Fruit fly (Drosophila melanogaster) whole organism, embryonic: ENCODE results near the gene Fur2.

Experiments
- ATbp ChIP-seq: fragments of 200-800 bp; sonication (Bioruptor generic); optimal IDR thresholded peaks from 2 replicates; lab custom pipeline; 2017; ENCODE audit warnings: missing biosample characterization, mild to moderate bottlenecking, missing genetic modification characterization, missing genetic modification reagents
- Ada2b ChIP-seq: fragments of 200-800 bp; sonication (Bioruptor generic); IDR thresholded peaks from 2 replicates; pipeline ENCODE4 v1.3.6; 2022; ENCODE audit warnings: missing biosample characterization, missing genetic modification characterization
- Asciz ChIP-seq: fragments of 200-800 bp; sonication (Bioruptor generic); optimal IDR thresholded peaks from 2 replicates; lab custom pipeline; 2017; ENCODE audit warnings: missing biosample characterization, mild to moderate bottlenecking, missing genetic modification characterization, missing genetic modification reagents
- BtbVII ChIP-seq: fragments of 200-800 bp; sonication (Bioruptor generic); optimal IDR thresholded peaks from 3 replicates; lab custom pipeline; 2017; ENCODE audit warnings: missing biosample characterization, mild to moderate bottlenecking, missing genetic modification characterization
- CG12071 ChIP-seq: fragments of 200-800 bp; sonication (Bioruptor generic); optimal IDR thresholded peaks from 3 replicates; lab custom pipeline; 2018; ENCODE audit warnings: missing biosample characterization, mild to moderate bottlenecking, missing genetic modification characterization
- CG12769 ChIP-seq: fragments of 200-800 bp; sonication (Bioruptor generic); optimal IDR thresholded peaks from 2 replicates; lab custom pipeline; 2019; ENCODE audit warnings: missing biosample characterization, mild to moderate bottlenecking, missing genetic modification characterization, moderate library complexity
- CG13296 ChIP-seq: fragments of 200-800 bp; sonication (Bioruptor generic); optimal IDR thresholded peaks from 3 replicates; lab custom pipeline; 2018; ENCODE audit warnings: missing biosample characterization, mild to moderate bottlenecking, missing genetic modification characterization
- CG17359 ChIP-seq: fragments of 200-800 bp; sonication (Bioruptor generic); optimal IDR thresholded peaks from 3 replicates; lab custom pipeline; 2018; ENCODE audit warnings: missing biosample characterization, mild to moderate bottlenecking, missing genetic modification characterization, moderate library complexity
- CG18599 ChIP-seq: fragments of 200-800 bp; sonication (Bioruptor generic); optimal IDR thresholded peaks from 3 replicates; lab custom pipeline; 2017; ENCODE audit warnings: missing biosample characterization, missing genetic modification characterization, mild to moderate bottlenecking, moderate library complexity, missing genetic modification reagents
- CG31365 ChIP-seq: fragments of 200-800 bp; sonication (Bioruptor generic); optimal IDR thresholded peaks from 2 replicates; lab custom pipeline; 2018; ENCODE audit warnings: missing biosample characterization, mild to moderate bottlenecking, missing genetic modification characterization
- CG34376 ChIP-seq: fragments of 200-800 bp; sonication (Bioruptor generic); optimal IDR thresholded peaks from 2 replicates; lab custom pipeline; 2018; ENCODE audit warnings: missing biosample characterization, mild to moderate bottlenecking, missing genetic modification characterization
- CG4424 ChIP-seq: fragments of 200-800 bp; sonication (Bioruptor generic); optimal IDR thresholded peaks from 3 replicates; lab custom pipeline; 2016; ENCODE audit warnings: missing biosample characterization, missing genetic modification characterization
- CG6272 ChIP-seq: fragments of 200-800 bp; sonication (Bioruptor generic); IDR thresholded peaks from 2 replicates; pipeline ENCODE4 v1.3.6; 2022; ENCODE audit warnings: missing biosample characterization, missing genetic modification characterization
- CG6765 ChIP-seq: fragments of 200-800 bp; sonication (Bioruptor generic); optimal IDR thresholded peaks from 3 replicates; lab custom pipeline; 2017; ENCODE audit warnings: missing biosample characterization, mild to moderate bottlenecking, missing genetic modification characterization
- CG7372 ChIP-seq: fragments of 200-800 bp; sonication (Bioruptor generic); IDR thresholded peaks from 2 replicates; pipeline ENCODE4 v1.3.6; 2022; ENCODE audit warnings: missing biosample characterization, missing genetic modification characterization
- CG7745 ChIP-seq: fragments of 200-800 bp; sonication (Bioruptor generic); optimal IDR thresholded peaks from 2 replicates; lab custom pipeline; 2018; ENCODE audit warnings: missing biosample characterization, mild to moderate bottlenecking, missing genetic modification characterization, moderate library complexity
- CG8290 ChIP-seq, 3 experiments: fragments of 200-800 bp; sonication (Bioruptor generic); optimal IDR thresholded peaks; 2 replicates each; lab custom pipeline; 2016 to 2019; ENCODE audit warnings: missing biosample characterization in 3 of 3, missing genetic modification characterization in 3 of 3, mild to moderate bottlenecking in 2 of 3, moderate library complexity in 1 of 3
- CG9609 ChIP-seq: fragments of 200-800 bp; sonication (Bioruptor generic); optimal IDR thresholded peaks from 3 replicates; lab custom pipeline; 2016; ENCODE audit warnings: missing biosample characterization, missing genetic modification characterization
- CG9817 ChIP-seq: fragments of 200-800 bp; sonication (Bioruptor generic); optimal IDR thresholded peaks from 2 replicates; lab custom pipeline; 2018; ENCODE audit warnings: missing biosample characterization, mild to moderate bottlenecking, missing genetic modification characterization, moderate library complexity
- D19B ChIP-seq: fragments of 200-800 bp; sonication (Bioruptor generic); optimal IDR thresholded peaks from 2 replicates; lab custom pipeline; 2017; ENCODE audit warnings: missing biosample characterization, mild to moderate bottlenecking, missing genetic modification characterization
- Fer1 ChIP-seq: fragments of 200-800 bp; sonication (Bioruptor generic); optimal IDR thresholded peaks from 2 replicates; lab custom pipeline; 2017; ENCODE audit warnings: missing biosample characterization, mild to moderate bottlenecking, missing genetic modification characterization
- Fer3 ChIP-seq: fragments of 200-800 bp; sonication (Bioruptor generic); optimal IDR thresholded peaks from 2 replicates; lab custom pipeline; 2018; ENCODE audit warnings: missing biosample characterization, mild to moderate bottlenecking, missing genetic modification characterization, moderate library complexity
- HLH3B ChIP-seq: fragments of 200-800 bp; sonication (Bioruptor generic); IDR thresholded peaks from 2 replicates; pipeline ENCODE4 v1.3.6; 2022; ENCODE audit warnings: missing biosample characterization, missing genetic modification characterization
- Hmr ChIP-seq: fragments of 200-800 bp; sonication (Bioruptor generic); optimal IDR thresholded peaks from 3 replicates; lab custom pipeline; 2017; ENCODE audit warnings: mild to moderate bottlenecking, missing biosample characterization, missing genetic modification reagents, missing genetic modification characterization
- Hr78 ChIP-seq, 2 experiments: fragments of 200-800 bp in 1 of 2; fragments of >200 bp in 1 of 2; sonication (Bioruptor generic) in 1 of 2; optimal IDR thresholded peaks; 2 replicates each; lab custom pipeline; 2017 to 2019; ENCODE audit warnings: missing biosample characterization in 2 of 2, missing genetic modification characterization in 2 of 2, mild to moderate bottlenecking in 1 of 2, moderate library complexity in 1 of 2
- MBD-R2 ChIP-seq: fragments of 200-800 bp; sonication (Bioruptor generic); IDR thresholded peaks from 2 replicates; pipeline ENCODE4 v1.3.6; 2022; ENCODE audit warnings: missing biosample characterization, missing genetic modification characterization
- MESR4 ChIP-seq: fragments of 200-800 bp; sonication (Bioruptor generic); optimal IDR thresholded peaks from 2 replicates; lab custom pipeline; 2018; ENCODE audit warnings: missing biosample characterization, mild to moderate bottlenecking, missing genetic modification characterization, moderate library complexity
- Med ChIP-seq: fragments of 200-800 bp; sonication (Bioruptor generic); peaks from one replicate; lab custom pipeline; 2016; ENCODE audit warnings: missing biosample characterization, missing genetic modification characterization, mild to moderate bottlenecking, inconsistent platforms, moderate library complexity
- Meics ChIP-seq: fragments of 200-800 bp; sonication (Bioruptor generic); optimal IDR thresholded peaks from 2 replicates; lab custom pipeline; 2017; ENCODE audit warnings: missing biosample characterization, mild to moderate bottlenecking, missing genetic modification characterization
- PHDP ChIP-seq: fragments of 200-800 bp; sonication (Bioruptor generic); optimal IDR thresholded peaks from 3 replicates; lab custom pipeline; 2018; ENCODE audit warnings: missing biosample characterization, mild to moderate bottlenecking, missing genetic modification characterization, moderate library complexity
- Pdp1 ChIP-seq, 2 experiments: fragments of 200-800 bp; sonication (Bioruptor generic); optimal IDR thresholded peaks; 3 replicates each; lab custom pipeline; 2016; ENCODE audit warnings: missing biosample characterization in 2 of 2, missing genetic modification characterization in 2 of 2, mild to moderate bottlenecking in 1 of 2, moderate library complexity in 1 of 2
- Usf ChIP-seq: fragments of 200-800 bp; sonication (Bioruptor generic); optimal IDR thresholded peaks from 2 replicates; lab custom pipeline; 2017; ENCODE audit warnings: missing genotype, missing biosample characterization, missing genetic modification characterization
- YL-1 ChIP-seq: fragments of 200-800 bp; sonication (Bioruptor generic); optimal IDR thresholded peaks from 3 replicates; lab custom pipeline; 2017; ENCODE audit warnings: missing biosample characterization, mild to moderate bottlenecking, missing genetic modification characterization
- al ChIP-seq: fragments of 200-800 bp; sonication (Bioruptor generic); IDR thresholded peaks from 2 replicates; pipeline ENCODE4 v1.3.6; 2022; ENCODE audit warnings: missing biosample characterization, missing genetic modification characterization
- disco-r ChIP-seq: fragments of 200-800 bp; sonication (Bioruptor generic); optimal IDR thresholded peaks from 2 replicates; lab custom pipeline; 2016; ENCODE audit warnings: missing biosample characterization, missing genetic modification characterization
- fd3F ChIP-seq: fragments of 200-800 bp; sonication (Bioruptor generic); optimal IDR thresholded peaks from 2 replicates; lab custom pipeline; 2018; ENCODE audit warnings: missing biosample characterization, mild to moderate bottlenecking, missing genetic modification characterization, moderate library complexity
- ftz-f1 ChIP-seq: fragments of 200-800 bp; sonication (Bioruptor generic); optimal IDR thresholded peaks from 2 replicates; lab custom pipeline; 2016; ENCODE audit warnings: missing biosample characterization, missing genetic modification characterization
- kah ChIP-seq: fragments of 200-800 bp; sonication (Bioruptor generic); optimal IDR thresholded peaks from 2 replicates; lab custom pipeline; 2018; ENCODE audit warnings: missing biosample characterization, mild to moderate bottlenecking, missing genetic modification characterization
- lab ChIP-seq: fragments of 200-800 bp; sonication (Bioruptor generic); optimal IDR thresholded peaks from 3 replicates; lab custom pipeline; 2017; ENCODE audit warnings: missing biosample characterization, missing genetic modification characterization, mild to moderate bottlenecking, moderate library complexity, missing genetic modification reagents
- luna ChIP-seq: fragments of 200-800 bp; sonication (Bioruptor generic); optimal IDR thresholded peaks from 2 replicates; lab custom pipeline; 2016; ENCODE audit warnings: missing biosample characterization, missing genetic modification characterization
- mirr ChIP-seq: fragments of 200-800 bp; sonication (Bioruptor generic); optimal IDR thresholded peaks from 3 replicates; lab custom pipeline; 2018; ENCODE audit warnings: missing biosample characterization, mild to moderate bottlenecking, missing genetic modification characterization
- pan ChIP-seq, 4 experiments: fragments of >200 bp in 3 of 4; fragments of 200-800 bp in 1 of 4; sonication (Bioruptor generic) in 1 of 4; optimal IDR thresholded peaks in 3 of 4; IDR thresholded peaks in 1 of 4; 2 replicates each; pipeline versions ENCODE4 v1.3.6 to Lab custom; 2017 to 2022; ENCODE audit warnings: missing biosample characterization in 2 of 4, missing genetic modification characterization in 2 of 4, mixed read lengths in 1 of 4
- scrt ChIP-seq: fragments of 200-800 bp; sonication (Bioruptor generic); optimal IDR thresholded peaks from 2 replicates; lab custom pipeline; 2018; ENCODE audit warnings: missing biosample characterization, mild to moderate bottlenecking, missing genetic modification characterization, moderate library complexity
- sens ChIP-seq: fragments of 200-800 bp; sonication (Bioruptor generic); peaks from one replicate; lab custom pipeline; 2016; ENCODE audit warnings: missing biosample characterization, missing genetic modification characterization
- seq ChIP-seq: fragments of 200-800 bp; sonication (Bioruptor generic); IDR thresholded peaks from 2 replicates; pipeline ENCODE4 v1.3.6; 2022; ENCODE audit warnings: missing biosample characterization, missing genetic modification characterization
- stc ChIP-seq: fragments of 200-800 bp; sonication (Bioruptor generic); IDR thresholded peaks from 2 replicates; pipeline ENCODE4 v1.3.6; 2022; ENCODE audit warnings: missing biosample characterization, missing genetic modification characterization
- sug ChIP-seq: fragments of 200-800 bp; optimal IDR thresholded peaks from 2 replicates; lab custom pipeline; 2019; ENCODE audit warnings: missing biosample characterization, mild to moderate bottlenecking, missing genetic modification characterization, moderate library complexity
- twi ChIP-seq: fragments of 200-800 bp; optimal IDR thresholded peaks from 2 replicates; lab custom pipeline; 2019; ENCODE audit warnings: missing biosample characterization, mild to moderate bottlenecking, missing genetic modification characterization, moderate library complexity
- unpg ChIP-seq: fragments of 200-800 bp; sonication (Bioruptor generic); optimal IDR thresholded peaks from 3 replicates; lab custom pipeline; 2018; ENCODE audit warnings: missing biosample characterization, mild to moderate bottlenecking, missing genetic modification characterization, moderate library complexity
- wek ChIP-seq: fragments of 200-800 bp; sonication (Bioruptor generic); optimal IDR thresholded peaks from 3 replicates; lab custom pipeline; 2018; ENCODE audit warnings: missing biosample characterization, mild to moderate bottlenecking, missing genetic modification characterization, moderate library complexity

Fur2 gene

DNA sequence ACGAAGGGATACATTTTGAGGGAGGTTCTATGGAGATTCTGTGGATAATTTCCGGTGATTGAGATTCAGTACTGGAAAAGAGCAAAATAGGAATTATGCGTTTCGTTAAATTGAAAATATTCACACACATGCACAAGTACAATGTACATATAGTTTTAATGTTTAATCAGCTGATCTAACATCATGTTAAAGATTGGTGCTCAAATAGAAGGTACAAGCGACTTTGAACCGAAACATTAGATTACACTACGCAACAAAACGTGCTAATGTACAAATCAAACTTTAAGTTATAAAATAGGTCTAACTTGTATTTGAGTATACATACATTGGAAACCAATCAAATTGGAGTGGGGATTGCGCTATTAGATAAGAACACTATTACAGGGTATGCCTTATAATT lies 47.2 kb downstream of the Fur2 start (continued):
- peak; percentile 8 for TF ChIP-seq CG31365 (tag; lab: Kevin White, UChicago)
- 0 out of 2 replicates have a peak, but pooled peaks have one; percentile 16 for TF ChIP-seq HLH3B (GFP tag; lab: Robert Waterston, UW)
- TF ChIP-seq al (GFP tag; lab: Robert Waterston, UW) = no peak
- peak; percentile 28 for TF ChIP-seq CG34376 (GFP tag; lab: Kevin White, UChicago)
- TF ChIP-seq D19B (GFP tag; lab: Kevin White, UChicago) = peak; percentile 67
- peak; percentile 2 for TF ChIP-seq Asciz (GFP tag; lab: Kevin White, UChicago)
- TF ChIP-seq ftz-f1 = no peak
- no peak for TF ChIP-seq pan (optimal IDR thresholded peaks at IDR 0.05; lab: Kevin White, UChicago)
- TF ChIP-seq pan (GFP tag; optimal IDR thresholded peaks at IDR 0.05 in 1 of 2, IDR thresholded peaks at IDR 0.05 in 1 of 2) = peak in 1 of 2 experiments; percentile 14
- TF ChIP-seq MBD-R2 (GFP tag; lab: Robert Waterston, UW) = no peak
- peak; percentile 34 for TF ChIP-seq ATbp (GFP tag; lab: Kevin White, UChicago)
- TF ChIP-seq Pdp1 (GFP tag; optimal IDR thresholded peaks at IDR 0.05; lab: Kevin White, UChicago) = peak in 1 of 2 experiments; percentile 28
- peak; percentile 49 for TF ChIP-seq CG18599 (GFP tag; lab: Kevin White, UChicago)
- peak; percentile 51 for TF ChIP-seq CG12071 (GFP tag; lab: Kevin White, UChicago)
- no peak for TF ChIP-seq disco-r (GFP tag; lab: Kevin White, UChicago)
- TF ChIP-seq PHDP = peak; percentile 12
- peak; percentile 26 for TF ChIP-seq BtbVII (GFP tag; lab: Kevin White, UChicago)
- TF ChIP-seq CG9817 (tag; lab: Kevin White, UChicago) = no peak
- TF ChIP-seq wek (GFP tag; lab: Kevin White, UChicago) = peak; percentile 6
- peak; percentile 43 for TF ChIP-seq Hmr
- peak; percentile 3 for TF ChIP-seq Meics (GFP tag; lab: Kevin White, UChicago)
- TF ChIP-seq unpg (GFP tag; lab: Kevin White, UChicago) = peak; percentile 17
- TF ChIP-seq MESR4 (GFP tag; lab: Kevin White, UChicago) = no peak
- peak; percentile 3 for TF ChIP-seq Fer3 (tag; lab: Kevin White, UChicago)
- TF ChIP-seq CG12769 = peak; percentile 23
- no peak for TF ChIP-seq stc (GFP tag; lab: Robert Waterston, UW)
- peak; percentile 10 for TF ChIP-seq fd3F (GFP tag; lab: Kevin White, UChicago)
- no peak for TF ChIP-seq CG8290 (GFP tag; optimal IDR thresholded peaks at IDR 0.05; lab: Kevin White, UChicago)
- peak in 1 of 2 experiments; percentile 54 for TF ChIP-seq CG8290 (tag; optimal IDR thresholded peaks at IDR 0.05; lab: Kevin White, UChicago)
- TF ChIP-seq CG9609 (GFP tag; lab: Kevin White, UChicago) = no peak
- TF ChIP-seq Med (GFP tag; lab: Kevin White, UChicago) = peak; percentile 68
- no peak for TF ChIP-seq CG7745
- no peak for TF ChIP-seq sug (tag; lab: Kevin White, UChicago)
- peak; percentile 52 for TF ChIP-seq CG13296 (GFP tag; lab: Kevin White, UChicago)
- TF ChIP-seq mirr (GFP tag; lab: Kevin White, UChicago) = peak; percentile 46
- TF ChIP-seq lab (GFP tag; lab: Kevin White, UChicago) = peak; percentile 68
- peak; percentile 34 for TF ChIP-seq CG17359 (tag; lab: Kevin White, UChicago)
- peak; percentile 11 for TF ChIP-seq CG6765 (GFP tag; lab: Kevin White, UChicago)
- peak; percentile 50 for TF ChIP-seq Fer1 (GFP tag; lab: Kevin White, UChicago)

DNA sequence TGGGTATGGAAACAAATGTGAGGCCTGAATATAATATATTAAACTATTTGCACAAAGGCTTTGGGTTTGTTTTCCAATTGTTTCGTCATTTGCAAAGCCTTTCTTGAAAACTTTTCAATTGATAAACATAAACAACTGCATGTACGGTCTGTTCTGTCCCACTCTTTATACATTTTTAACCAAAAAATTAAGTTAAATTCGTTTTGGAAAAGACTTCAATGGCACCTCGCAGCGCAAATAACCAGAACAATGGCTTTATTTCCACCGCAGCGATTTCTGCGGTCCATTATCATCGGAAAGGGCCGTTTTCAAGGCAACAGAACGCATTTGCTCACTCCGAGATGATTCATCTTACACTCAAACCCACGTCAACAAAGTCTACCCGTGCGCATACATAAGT lies 48.0 kb downstream of the Fur2 start:
- TF ChIP-seq sens (GFP tag; lab: Kevin White, UChicago) (no peak), CG6272 (no peak), kah (GFP tag; lab: Kevin White, UChicago) (no peak), Ada2b (GFP tag; lab: Robert Waterston, UW) (no peak), CG4424 (GFP tag; lab: Kevin White, UChicago) (no peak), twi (no peak), luna (GFP tag; lab: Kevin White, UChicago) (no peak), YL-1 (GFP tag; lab: Kevin White, UChicago) (no peak), Usf (GFP tag; lab: Kevin White, UChicago) (no peak), seq (GFP tag; lab: Robert Waterston, UW) (no peak), CG7372 (GFP tag; lab: Robert Waterston, UW) (no peak), Hr78 (GFP tag; optimal IDR thresholded peaks at IDR 0.05; lab: Kevin White, UChicago) (no peak), scrt (no peak)
